Fruit fly (Drosophila melanogaster) whole organism, embryonic: ENCODE results near the gene Atg5.

Experiments
- Ada2b ChIP-seq: fragments of 200-800 bp; sonication (Bioruptor generic); IDR thresholded peaks from 2 replicates; pipeline ENCODE4 v1.3.6; 2022; ENCODE audit warnings: missing biosample characterization, missing genetic modification characterization
- Awh ChIP-seq: fragments of 200-800 bp; sonication (Bioruptor generic); IDR thresholded peaks from 2 replicates; pipeline ENCODE4, ENCODE4 v1.3.6; 2022; ENCODE audit warnings: missing biosample characterization, missing genetic modification characterization
- B-H1 ChIP-seq: fragments of 200-800 bp; sonication (Bioruptor generic); IDR thresholded peaks from 3 replicates; pipeline ENCODE4 v1.3.6; 2022; ENCODE audit warnings: missing biosample characterization, missing genetic modification characterization
- B-H2 ChIP-seq: fragments of 200-800 bp; sonication (Bioruptor generic); optimal IDR thresholded peaks from 2 replicates; lab custom pipeline; 2018; ENCODE audit warnings: missing biosample characterization, mild to moderate bottlenecking, missing genetic modification characterization
- Blimp-1 ChIP-seq: fragments of 200-800 bp; sonication (Bioruptor generic); optimal IDR thresholded peaks from 3 replicates; lab custom pipeline; 2018; ENCODE audit warnings: missing biosample characterization, missing genetic modification characterization, mild to moderate bottlenecking, moderate library complexity, missing genetic modification reagents
- BtbVII ChIP-seq: fragments of 200-800 bp; sonication (Bioruptor generic); optimal IDR thresholded peaks from 3 replicates; lab custom pipeline; 2017; ENCODE audit warnings: missing biosample characterization, mild to moderate bottlenecking, missing genetic modification characterization
- CG11504 ChIP-seq: fragments of 200-800 bp; sonication (Bioruptor generic); optimal IDR thresholded peaks from 3 replicates; lab custom pipeline; 2019; ENCODE audit warnings: missing biosample characterization, mild to moderate bottlenecking, missing genetic modification characterization, moderate library complexity
- CG16779 ChIP-seq: fragments of 200-800 bp; sonication (Bioruptor generic); IDR thresholded peaks from 2 replicates; pipeline ENCODE4 v1.3.6; 2022; ENCODE audit warnings: missing biosample characterization, missing genetic modification characterization
- CG17359 ChIP-seq: fragments of 200-800 bp; sonication (Bioruptor generic); optimal IDR thresholded peaks from 3 replicates; lab custom pipeline; 2018; ENCODE audit warnings: missing biosample characterization, mild to moderate bottlenecking, missing genetic modification characterization, moderate library complexity
- CG17612 ChIP-seq: fragments of 200-800 bp; sonication (Bioruptor generic); IDR thresholded peaks from 2 replicates; pipeline ENCODE4 v1.3.6; 2022; ENCODE audit warnings: missing biosample characterization, missing genetic modification characterization
- CG18476 ChIP-seq: fragments of 200-800 bp; sonication (Bioruptor generic); optimal IDR thresholded peaks from 2 replicates; lab custom pipeline; 2016; ENCODE audit warnings: missing biosample characterization, mild to moderate bottlenecking, missing genetic modification characterization
- CG18619 ChIP-seq: fragments of 200-800 bp; sonication (Bioruptor generic); optimal IDR thresholded peaks from 3 replicates; lab custom pipeline; 2017; ENCODE audit warnings: missing biosample characterization, mild to moderate bottlenecking, missing genetic modification characterization
- CG18764 ChIP-seq: fragments of 200-800 bp; sonication (Bioruptor generic); optimal IDR thresholded peaks from 3 replicates; lab custom pipeline; 2016; ENCODE audit warnings: missing biosample characterization, missing genetic modification characterization
- CG2712 ChIP-seq: fragments of 200-800 bp; optimal IDR thresholded peaks from 3 replicates; lab custom pipeline; 2019; ENCODE audit warnings: missing biosample characterization, mild to moderate bottlenecking, missing genetic modification characterization, moderate library complexity
- CG30403 ChIP-seq: fragments of 200-800 bp; sonication (Bioruptor generic); optimal IDR thresholded peaks from 3 replicates; lab custom pipeline; 2016; ENCODE audit warnings: missing biosample characterization, missing genetic modification characterization
- CG31224 ChIP-seq: fragments of 200-800 bp; sonication (Bioruptor generic); IDR thresholded peaks from 2 replicates; pipeline ENCODE4 v1.3.6; 2022; ENCODE audit warnings: missing biosample characterization, missing genetic modification characterization
- CG3281 ChIP-seq: fragments of 200-800 bp; sonication (Bioruptor generic); optimal IDR thresholded peaks from 3 replicates; lab custom pipeline; 2017; ENCODE audit warnings: missing biosample characterization, mild to moderate bottlenecking, missing genetic modification characterization
- CG3838 ChIP-seq: fragments of 200-800 bp; sonication (Bioruptor generic); optimal IDR thresholded peaks from 3 replicates; lab custom pipeline; 2016; ENCODE audit warnings: missing biosample characterization, missing genetic modification characterization
- CG4730 ChIP-seq: fragments of 200-800 bp; sonication (Bioruptor generic); IDR thresholded peaks from 2 replicates; pipeline ENCODE4 v1.3.6; 2022; ENCODE audit warnings: missing biosample characterization, missing genetic modification characterization
- CG6683 ChIP-seq: fragments of 200-800 bp; sonication (Bioruptor generic); optimal IDR thresholded peaks from 2 replicates; lab custom pipeline; 2017; ENCODE audit warnings: missing biosample characterization, mild to moderate bottlenecking, missing genetic modification characterization, missing genetic modification reagents
- CG9437 ChIP-seq: fragments of 200-800 bp; sonication (Bioruptor generic); optimal IDR thresholded peaks from 2 replicates; lab custom pipeline; 2018; ENCODE audit warnings: missing biosample characterization, mild to moderate bottlenecking, missing genetic modification characterization
- Chrac-16 ChIP-seq: fragments of 200-800 bp; sonication (Bioruptor generic); optimal IDR thresholded peaks from 3 replicates; lab custom pipeline; 2016; ENCODE audit warnings: missing biosample characterization, missing genetic modification characterization
- Dad ChIP-seq: fragments of 200-800 bp; sonication (Bioruptor generic); optimal IDR thresholded peaks from 3 replicates; lab custom pipeline; 2016; ENCODE audit warnings: missing biosample characterization, missing genetic modification characterization
- Dip3 ChIP-seq: fragments of 200-800 bp; sonication (Bioruptor generic); optimal IDR thresholded peaks from 3 replicates; lab custom pipeline; 2016; ENCODE audit warnings: missing biosample characterization, missing genetic modification characterization
- Ets97D ChIP-seq: fragments of 200-800 bp; sonication (Bioruptor generic); optimal IDR thresholded peaks from 3 replicates; lab custom pipeline; 2016; ENCODE audit warnings: missing biosample characterization, missing genetic modification characterization
- Fer3 ChIP-seq: fragments of 200-800 bp; sonication (Bioruptor generic); optimal IDR thresholded peaks from 2 replicates; lab custom pipeline; 2018; ENCODE audit warnings: missing biosample characterization, mild to moderate bottlenecking, missing genetic modification characterization, moderate library complexity
- HLH54F ChIP-seq: fragments of 200-800 bp; sonication (Bioruptor generic); optimal IDR thresholded peaks from 3 replicates; lab custom pipeline; 2016; ENCODE audit warnings: missing biosample characterization, missing genetic modification characterization
- HmgD ChIP-seq: fragments of 200-800 bp; sonication (Bioruptor generic); optimal IDR thresholded peaks from 3 replicates; lab custom pipeline; 2016; ENCODE audit warnings: missing biosample characterization, missing genetic modification characterization
- Max ChIP-seq: fragments of 200-800 bp; sonication (Bioruptor generic); optimal IDR thresholded peaks from 2 replicates; lab custom pipeline; 2016; ENCODE audit warnings: missing biosample characterization, mild to moderate bottlenecking, missing genetic modification characterization
- Med ChIP-seq: fragments of 200-800 bp; sonication (Bioruptor generic); peaks from one replicate; lab custom pipeline; 2016; ENCODE audit warnings: missing biosample characterization, missing genetic modification characterization, mild to moderate bottlenecking, inconsistent platforms, moderate library complexity
- NFAT ChIP-seq: fragments of 200-800 bp; sonication (Bioruptor generic); IDR thresholded peaks from 2 replicates; pipeline ENCODE4 v1.3.6; 2022; ENCODE audit warnings: missing biosample characterization, missing genetic modification characterization
- Nf-YA ChIP-seq: fragments of 200-800 bp; sonication (Bioruptor generic); IDR thresholded peaks from 2 replicates; pipeline ENCODE4 v1.3.6; 2022; ENCODE audit warnings: missing biosample characterization, missing genetic modification characterization
- Nf-YC ChIP-seq: fragments of 200-800 bp; optimal IDR thresholded peaks from 3 replicates; lab custom pipeline; 2019; ENCODE audit warnings: missing biosample characterization, mild to moderate bottlenecking, missing genetic modification characterization, moderate library complexity
- TFAM ChIP-seq: fragments of 200-800 bp; sonication (Bioruptor generic); optimal IDR thresholded peaks from 2 replicates; lab custom pipeline; 2017; ENCODE audit warnings: missing biosample characterization, missing genetic modification characterization, inconsistent platforms
- ara ChIP-seq: fragments of 200-800 bp; sonication (Bioruptor generic); IDR thresholded peaks from 2 replicates; pipeline ENCODE4 v1.3.6; 2022; ENCODE audit warnings: missing biosample characterization, missing genetic modification characterization
- ase ChIP-seq: fragments of 200-800 bp; sonication (Bioruptor generic); IDR thresholded peaks from 3 replicates; pipeline ENCODE4 v1.3.6; 2022; ENCODE audit warnings: missing biosample characterization, missing genetic modification characterization
- bbx ChIP-seq: fragments of 200-800 bp; sonication (Bioruptor generic); IDR thresholded peaks from 2 replicates; pipeline ENCODE4 v1.3.6; 2022; ENCODE audit warnings: missing biosample characterization, missing genetic modification characterization; ENCODE audit not compliant: partially characterized antibody
- bsh ChIP-seq, 2 experiments: fragments of 200-800 bp; sonication (Bioruptor generic); optimal IDR thresholded peaks; 2 replicates each; lab custom pipeline; 2017 to 2018; ENCODE audit warnings: mild to moderate bottlenecking in 2 of 2, missing biosample characterization in 2 of 2, missing genetic modification characterization in 2 of 2, moderate library complexity in 1 of 2
- chif ChIP-seq, 2 experiments: fragments of 200-800 bp; sonication (Bioruptor generic); optimal IDR thresholded peaks; 3 replicates each; lab custom pipeline; 2016; ENCODE audit warnings: missing biosample characterization in 2 of 2, missing genetic modification characterization in 2 of 2
- exex ChIP-seq: fragments of 200-800 bp; sonication (Bioruptor generic); optimal IDR thresholded peaks from 4 replicates; lab custom pipeline; 2018; ENCODE audit warnings: missing biosample characterization, mild to moderate bottlenecking, missing genetic modification characterization, moderate library complexity
- ftz-f1 ChIP-seq: fragments of 200-800 bp; sonication (Bioruptor generic); optimal IDR thresholded peaks from 2 replicates; lab custom pipeline; 2016; ENCODE audit warnings: missing biosample characterization, missing genetic modification characterization
- gem ChIP-seq: fragments of 200-800 bp; sonication (Bioruptor generic); optimal IDR thresholded peaks from 2 replicates; lab custom pipeline; 2019; ENCODE audit warnings: missing biosample characterization, mild to moderate bottlenecking, missing genetic modification characterization, moderate library complexity
- grau ChIP-seq: fragments of 200-800 bp; optimal IDR thresholded peaks from 3 replicates; lab custom pipeline; 2019; ENCODE audit warnings: missing biosample characterization, mild to moderate bottlenecking, missing genetic modification characterization, moderate library complexity
- insv ChIP-seq, 2 experiments: fragments of 200-800 bp; sonication (Bioruptor generic); optimal IDR thresholded peaks; 3 replicates each; lab custom pipeline; 2016 to 2018; ENCODE audit warnings: missing biosample characterization in 2 of 2, missing genetic modification characterization in 2 of 2
- ken ChIP-seq: fragments of 200-800 bp; sonication (Bioruptor generic); IDR thresholded peaks from 3 replicates; pipeline ENCODE4 v1.3.6; 2022; ENCODE audit warnings: missing biosample characterization, missing genetic modification characterization
- lmd ChIP-seq: fragments of 200-800 bp; sonication (Bioruptor generic); IDR thresholded peaks from 2 replicates; pipeline ENCODE4 v1.3.6; 2022; ENCODE audit warnings: missing biosample characterization, missing genetic modification characterization
- prd ChIP-seq, 3 experiments: fragments of >200 bp in 2 of 3; fragments of 200-800 bp in 1 of 3; sonication (Bioruptor generic) in 1 of 3; optimal IDR thresholded peaks in 2 of 3; IDR thresholded peaks in 1 of 3; 2 replicates in 2 of 3; 3 replicates in 1 of 3; pipeline versions ENCODE4 v1.3.6 to Lab custom; 2017 to 2022; ENCODE audit warnings: missing biosample characterization in 1 of 3, missing genetic modification characterization in 1 of 3
- pzg ChIP-seq: fragments of 200-800 bp; sonication (Bioruptor generic); optimal IDR thresholded peaks from 3 replicates; lab custom pipeline; 2018; ENCODE audit warnings: missing biosample characterization, mild to moderate bottlenecking, missing genetic modification characterization, moderate library complexity
- slbo ChIP-seq: fragments of 200-800 bp; sonication (Bioruptor generic); IDR thresholded peaks from 2 replicates; pipeline ENCODE4 v1.3.6; 2022; ENCODE audit warnings: missing biosample characterization, missing genetic modification characterization
- sob ChIP-seq: fragments of 200-800 bp; sonication (Bioruptor generic); IDR thresholded peaks from 2 replicates; pipeline ENCODE4 v1.3.6; 2022; ENCODE audit warnings: missing biosample characterization, missing genetic modification characterization

Gene Atg5

DNA sequence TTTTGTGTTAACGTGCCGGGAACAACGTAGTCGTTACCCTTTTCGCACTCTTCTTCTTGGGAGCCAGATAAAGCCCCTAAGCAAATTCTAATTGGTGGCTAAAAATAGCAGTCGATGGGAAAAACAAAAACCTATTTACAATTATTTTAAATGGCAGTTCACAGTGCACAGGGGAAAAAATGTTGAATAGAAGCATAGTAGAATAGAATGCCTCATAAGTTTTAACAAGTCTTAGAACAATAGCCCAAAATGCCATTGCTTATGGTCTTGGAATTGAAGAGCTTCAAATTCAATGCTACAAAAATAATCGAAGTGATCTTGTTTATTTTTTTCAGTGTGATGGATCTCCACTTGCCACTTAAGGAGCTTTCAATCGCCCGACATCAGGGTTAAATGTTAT lies 8.9 kb upstream of the Atg5 start (continued):
- peak; percentile 21 for TF ChIP-seq Ets97D (GFP tag; lab: Kevin White, UChicago)
- no peak for TF ChIP-seq insv (GFP tag; optimal IDR thresholded peaks at IDR 0.05; lab: Kevin White, UChicago)
- TF ChIP-seq CG17359 (tag; lab: Kevin White, UChicago) = peak; percentile 52
- no peak for TF ChIP-seq ara (GFP tag; lab: Robert Waterston, UW)
- TF ChIP-seq slbo (GFP tag; lab: Robert Waterston, UW) = peak; percentile 87
- TF ChIP-seq gem (tag; lab: Kevin White, UChicago) = peak; percentile 76
- peak; percentile 61 for TF ChIP-seq CG4730 (GFP tag; lab: Robert Waterston, UW)
- 0 out of 3 replicates have a peak, but pooled peaks have one; percentile 41 for TF ChIP-seq ken (GFP tag; lab: Robert Waterston, UW)
- no peak for TF ChIP-seq CG17612 (GFP tag; lab: Robert Waterston, UW)
- TF ChIP-seq Med (GFP tag; lab: Kevin White, UChicago) = peak; percentile 96
- peak; percentile 34 for TF ChIP-seq Max (GFP tag; lab: Kevin White, UChicago)
- TF ChIP-seq B-H1 (GFP tag; lab: Robert Waterston, UW) = peak; percentile 32; the same call in 1 of the 3 replicates
- no peak for TF ChIP-seq prd (optimal IDR thresholded peaks at IDR 0.05; lab: Kevin White, UChicago)
- peak; percentile 70 for TF ChIP-seq prd (GFP tag; IDR thresholded peaks at IDR 0.05; lab: Robert Waterston, UW)
- peak; percentile 76 for TF ChIP-seq grau (tag; lab: Kevin White, UChicago)
- TF ChIP-seq bsh (GFP tag; optimal IDR thresholded peaks at IDR 0.05; lab: Kevin White, UChicago) = peak in 1 of 2 experiments; percentile 55
- peak; percentile 57 for TF ChIP-seq CG18619 (GFP tag; lab: Kevin White, UChicago)
- TF ChIP-seq Nf-YC (tag; lab: Kevin White, UChicago) = peak; percentile 82
- TF ChIP-seq pzg (GFP tag; lab: Kevin White, UChicago) = no peak
- peak; percentile 46 for TF ChIP-seq Blimp-1 (GFP tag; lab: Kevin White, UChicago)
- peak; percentile 62 for TF ChIP-seq sob (GFP tag; lab: Robert Waterston, UW)
- no peak for TF ChIP-seq bbx (GFP tag; lab: Robert Waterston, UW)
- no peak for TF ChIP-seq TFAM (GFP tag; lab: Kevin White, UChicago)
- no peak for TF ChIP-seq Awh
- TF ChIP-seq B-H2 (GFP tag; lab: Kevin White, UChicago) = peak; percentile 26
- peak; percentile 39 to 60 for TF ChIP-seq chif (GFP tag; optimal IDR thresholded peaks at IDR 0.05; lab: Kevin White, UChicago)
- TF ChIP-seq lmd = peak; percentile 62
- peak; percentile 63 for TF ChIP-seq BtbVII
- peak; percentile 49 for TF ChIP-seq CG2712
- peak; percentile 51 for TF ChIP-seq Dip3 (GFP tag; lab: Kevin White, UChicago)
- peak; percentile 54 for TF ChIP-seq CG9437
- no peak for TF ChIP-seq Nf-YA (GFP tag; lab: Robert Waterston, UW)
- peak; percentile 36 for TF ChIP-seq Chrac-16 (GFP tag; lab: Kevin White, UChicago)
- TF ChIP-seq CG3281 = peak; percentile 80
- peak; percentile 73 for TF ChIP-seq HLH54F (GFP tag; lab: Kevin White, UChicago)
- peak; percentile 79 for TF ChIP-seq Fer3
- TF ChIP-seq CG18764 = peak; percentile 11
- TF ChIP-seq Dad = peak; percentile 24
- TF ChIP-seq ftz-f1 (GFP tag; lab: Kevin White, UChicago) = peak; percentile 41
- TF ChIP-seq HmgD = peak; percentile 33
- peak; percentile 60 for TF ChIP-seq CG11504
- no peak for TF ChIP-seq CG6683 (GFP tag; lab: Kevin White, UChicago)
- peak; percentile 7 for TF ChIP-seq CG3838 (GFP tag; lab: Kevin White, UChicago)
- peak; percentile 63 for TF ChIP-seq NFAT
- TF ChIP-seq ase (GFP tag; lab: Robert Waterston, UW) = no peak
- peak; percentile 63 for TF ChIP-seq exex (tag; lab: Kevin White, UChicago)
- TF ChIP-seq CG31224 (GFP tag; lab: Robert Waterston, UW) = peak; percentile 61; the same call in 1 of the 2 replicates
- peak; percentile 67 for TF ChIP-seq CG30403 (GFP tag; lab: Kevin White, UChicago)
- peak; percentile 73 for TF ChIP-seq Ada2b (GFP tag; lab: Robert Waterston, UW)
- 0 out of 2 replicates have a peak, but pooled peaks have one; percentile 35 for TF ChIP-seq CG16779
- peak; percentile 16 for TF ChIP-seq CG18476 (GFP tag; lab: Kevin White, UChicago)
